Fruit fly (Drosophila melanogaster): ENCODE results near the gene Gyc76C.

The Gyc76C gene

DNA sequence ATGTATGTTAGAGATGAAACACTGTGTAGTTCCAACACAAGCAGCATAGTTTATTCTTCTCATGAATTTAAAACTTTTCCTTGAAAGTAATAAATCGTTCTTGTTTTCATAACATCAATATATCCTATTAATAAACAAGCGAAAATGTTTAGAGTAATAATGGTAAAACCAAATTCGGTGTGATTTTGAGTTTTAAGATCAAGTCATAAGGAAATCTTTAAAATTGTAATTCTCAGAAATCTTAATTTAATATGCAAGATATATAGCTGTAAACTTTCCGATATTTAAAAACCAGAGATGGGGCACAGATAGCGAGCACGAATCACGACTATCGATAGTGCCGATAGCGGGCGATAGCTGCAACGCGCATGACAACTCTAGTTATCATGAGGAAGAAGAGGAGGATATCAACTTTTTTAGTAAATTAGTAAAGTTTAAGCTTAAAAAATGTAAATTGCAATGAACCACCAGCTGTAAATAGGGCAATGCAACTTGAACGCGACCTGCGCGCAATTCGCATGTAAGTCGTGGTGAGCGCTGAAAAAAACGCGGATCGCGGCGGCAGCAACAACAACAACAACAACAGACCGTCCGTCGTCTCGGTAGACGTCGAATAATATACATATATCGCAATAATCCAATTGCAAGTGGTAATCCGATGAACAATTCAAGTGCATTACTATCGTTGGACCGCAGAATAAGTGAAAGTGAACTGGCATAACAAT lies 24.6 kb upstream of the Gyc76C start, which contains the start of the genes Fibp and Deaf1 (continued):
- TF ChIP-seq phol (tag; optimal IDR thresholded peaks at IDR 0.05) (peak; percentile 85), tna (GFP tag; IDR thresholded peaks at IDR 0.05; ENCODE audit: partially characterized antibody) (peak; percentile 95), Sox100B (GFP tag; optimal IDR thresholded peaks at IDR 0.05) (peak; percentile 67), Lpt (GFP tag; optimal IDR thresholded peaks at IDR 0.05) (peak; percentile 25), CG3838 (GFP tag; optimal IDR thresholded peaks at IDR 0.05) (peak; percentile 11), CG8765 (GFP tag; IDR thresholded peaks at IDR 0.05) (peak; percentile 49; the same call in 1 of the 2 replicates), CG12659 (GFP tag; optimal IDR thresholded peaks at IDR 0.05) (peak; percentile 86), TFAM (GFP tag; optimal IDR thresholded peaks at IDR 0.05) (no peak), mirr (GFP tag; optimal IDR thresholded peaks at IDR 0.05) (peak; percentile 54), CG9817 (tag; optimal IDR thresholded peaks at IDR 0.05) (peak; percentile 80), Xbp1 (GFP tag; optimal IDR thresholded peaks at IDR 0.05) (peak; percentile 87), lmd (GFP tag; IDR thresholded peaks at IDR 0.05) (peak; percentile 71; the same call in 1 of the 2 replicates), CG12769 (tag; optimal IDR thresholded peaks at IDR 0.05) (peak; percentile 47), zf30C (GFP tag; optimal IDR thresholded peaks at IDR 0.05) (no peak), CG16813 (GFP tag; IDR thresholded peaks at IDR 0.05; ENCODE audit: partially characterized antibody) (peak; percentile 100), her (GFP tag; optimal IDR thresholded peaks at IDR 0.05) (peak; percentile 46), MESR4 (GFP tag; optimal IDR thresholded peaks at IDR 0.05) (peak; percentile 82), CG8359 (GFP tag; optimal IDR thresholded peaks at IDR 0.05; ENCODE audit: borderline replicate concordance) (peak; percentile 5), Sry-δ (GFP tag; optimal IDR thresholded peaks at IDR 0.05) (peak; percentile 98), Bteb2 (GFP tag; optimal IDR thresholded peaks at IDR 0.05) (peak; percentile 89), bcd (GFP tag; optimal IDR thresholded peaks at IDR 0.05) (peak; percentile 68), CG12219 (GFP tag; optimal IDR thresholded peaks at IDR 0.05) (no peak), CG13894 (tag; optimal IDR thresholded peaks at IDR 0.05) (peak; percentile 58), CG15073 (GFP tag; optimal IDR thresholded peaks at IDR 0.05) (peak; percentile 7), CG3163 (GFP tag; optimal IDR thresholded peaks at IDR 0.05) (peak; percentile 56), CG11695 (GFP tag; IDR thresholded peaks at IDR 0.05) (no peak), CG17385 (GFP tag; optimal IDR thresholded peaks at IDR 0.05) (peak; percentile 97), ap (GFP tag; IDR thresholded peaks at IDR 0.05) (peak; percentile 44; the same call in 1 of the 2 replicates), CG14014 (GFP tag; IDR thresholded peaks at IDR 0.05) (peak; percentile 60; the same call in 1 of the 2 replicates), NC2β (GFP tag; optimal IDR thresholded peaks at IDR 0.05) (peak; percentile 58), lilli (GFP tag; optimal IDR thresholded peaks at IDR 0.05) (peak; percentile 89), Fer2 (tag; optimal IDR thresholded peaks at IDR 0.05) (peak; percentile 60), hth (optimal IDR thresholded peaks at IDR 0.05) (no peak), eve (GFP tag; optimal IDR thresholded peaks at IDR 0.05) (no peak), Atf6 (GFP tag; IDR thresholded peaks at IDR 0.05) (peak; percentile 45; the same call in 1 of the 2 replicates), CG18764 (GFP tag; optimal IDR thresholded peaks at IDR 0.05) (peak; percentile 56), H15 (GFP tag; IDR thresholded peaks at IDR 0.05) (peak; percentile 68), otp (GFP tag; IDR thresholded peaks at IDR 0.05) (no peak), Poxn (GFP tag; IDR thresholded peaks at IDR 0.05) (no peak), Lim3 (GFP tag; IDR thresholded peaks at IDR 0.05) (no peak), CG30403 (GFP tag; optimal IDR thresholded peaks at IDR 0.05) (peak; percentile 92), MTF-1 (GFP tag; optimal IDR thresholded peaks at IDR 0.05; ENCODE audit: borderline replicate concordance) (no peak), yki (optimal IDR thresholded peaks at IDR 0.05) (no peak), CG10543 (GFP tag; optimal IDR thresholded peaks at IDR 0.05) (peak; percentile 73), CG10654 (GFP tag; optimal IDR thresholded peaks at IDR 0.05) (peak; percentile 68), CG34224 (GFP tag; IDR thresholded peaks at IDR 0.05; ENCODE audit: partially characterized antibody) (peak; percentile 91), unpg (GFP tag; optimal IDR thresholded peaks at IDR 0.05) (peak; percentile 61), zen2 (GFP tag; IDR thresholded peaks at IDR 0.05; ENCODE audit: partially characterized antibody) (peak; percentile 97), ac (GFP tag; optimal IDR thresholded peaks at IDR 0.05) (no peak)
